Worm (Caenorhabditis elegans) whole organism, young adult: Measurements from ENCODE around the gene ima-3.
"Not testable (repeated sequence)": the region's sequence is repeated elsewhere in the genome, so short reads cannot be mapped to it uniquely, and the experiment has no call there.

ENCODE experiments used
- C17E4.6 ChIP-seq: fragments of 200-800 bp; sonication (Bioruptor generic); IDR thresholded peaks from 2 replicates; pipeline ENCODE4 v1.3.6; 2022; ENCODE audit warnings: missing genetic modification reagents, missing genetic modification characterization, missing compliant biosample characterization
- F22D6.2 ChIP-seq: sonication (generic microtip); optimal IDR thresholded peaks from 2 replicates; lab custom pipeline; 2016; ENCODE audit warnings: mild to moderate bottlenecking, missing genetic modification characterization, missing compliant biosample characterization
- F33H1.4 ChIP-seq: fragments of 200-800 bp; sonication (Bioruptor generic); IDR thresholded peaks from 2 replicates; pipeline ENCODE4 v1.3.6; 2022; ENCODE audit warnings: missing genetic modification reagents, missing genetic modification characterization, missing compliant biosample characterization
- F49E8.2 ChIP-seq: sonication (generic microtip); optimal IDR thresholded peaks from 3 replicates; lab custom pipeline; 2017; ENCODE audit warnings: missing genetic modification characterization, mild to moderate bottlenecking, missing compliant biosample characterization, antibody characterized with exemption, moderate library complexity; ENCODE audit not compliant: insufficient read depth
- K12H6.12 ChIP-seq: fragments of 200-800 bp; sonication (Bioruptor generic); optimal IDR thresholded peaks from 2 replicates; lab custom pipeline; 2018; ENCODE audit warnings: mild to moderate bottlenecking, missing genetic modification characterization, missing compliant biosample characterization
- T07F8.4 ChIP-seq: sonication (generic microtip); optimal IDR thresholded peaks from 2 replicates; lab custom pipeline; 2016; ENCODE audit warnings: mild to moderate bottlenecking, missing genetic modification characterization, moderate library complexity, missing compliant biosample characterization
- Y53F4B.3 ChIP-seq: fragments of 200-800 bp; sonication (Bioruptor generic); IDR thresholded peaks from 2 replicates; pipeline ENCODE4 v1.3.6; 2022; ENCODE audit warnings: missing genetic modification reagents, missing genetic modification characterization, missing compliant biosample characterization
- Y53G8AR.9 ChIP-seq: fragments of 200-800 bp; sonication (Bioruptor generic); conservative IDR thresholded peaks from 2 replicates; pipeline ENCODE4 v1.3.6; 2022; ENCODE audit warnings: missing genetic modification reagents, missing genetic modification characterization, missing compliant biosample characterization
- Y56A3A.18 ChIP-seq: fragments of 200-800 bp; sonication (Bioruptor generic); IDR thresholded peaks from 2 replicates; pipeline ENCODE4 v1.3.6; 2022; ENCODE audit warnings: missing genetic modification reagents, missing genetic modification characterization, missing compliant biosample characterization
- akir-1 ChIP-seq: fragments of 200-800 bp; sonication (Bioruptor generic); optimal IDR thresholded peaks from 2 replicates; lab custom pipeline; 2018; ENCODE audit warnings: mild to moderate bottlenecking, missing genetic modification characterization, moderate library complexity, missing compliant biosample characterization
- aptf-2 ChIP-seq: fragments of 200-800 bp; sonication (Bioruptor generic); conservative IDR thresholded peaks from 2 replicates; pipeline ENCODE4 v1.3.6; 2022; ENCODE audit warnings: missing genetic modification reagents, missing genetic modification characterization, missing compliant biosample characterization
- athp-1 ChIP-seq: sonication (generic microtip); optimal IDR thresholded peaks from 2 replicates; lab custom pipeline; 2017; ENCODE audit warnings: mild to moderate bottlenecking, missing genetic modification characterization, missing compliant biosample characterization
- attf-6 ChIP-seq: fragments of 200-800 bp; sonication (Bioruptor generic); IDR thresholded peaks from 2 replicates; pipeline ENCODE4 v1.3.6; 2022; ENCODE audit warnings: missing genetic modification reagents, missing genetic modification characterization, missing compliant biosample characterization
- cebp-2 ChIP-seq: fragments of 200-800 bp; sonication (Bioruptor generic); IDR thresholded peaks from 2 replicates; pipeline ENCODE4 v1.3.6; 2022; ENCODE audit warnings: missing genetic modification characterization, missing compliant biosample characterization
- die-1 ChIP-seq: sonication (generic microtip); optimal IDR thresholded peaks from 2 replicates; lab custom pipeline; 2016; ENCODE audit warnings: missing genotype, mild to moderate bottlenecking, missing genetic modification characterization, missing compliant biosample characterization
- dox-1 ChIP-seq: fragments of 200-800 bp; sonication (Bioruptor generic); IDR thresholded peaks from 2 replicates; pipeline ENCODE4 v1.3.6; 2022; ENCODE audit warnings: missing genetic modification reagents, missing genetic modification characterization, missing compliant biosample characterization
- dpl-1 ChIP-seq: fragments of 150-350 bp; optimal IDR thresholded peaks from 2 replicates; lab custom pipeline; 2014; ENCODE audit warnings: missing biosample characterization, missing genetic modification reagents, missing genetic modification characterization
- egl-44 ChIP-seq: fragments of 200-800 bp; sonication (Bioruptor generic); IDR thresholded peaks from 2 replicates; pipeline ENCODE4 v1.3.6; 2022; ENCODE audit warnings: missing genetic modification reagents, missing genetic modification characterization, missing compliant biosample characterization
- hsf-1 ChIP-seq: fragments of 200-800 bp; sonication (Bioruptor generic); IDR thresholded peaks from 2 replicates; pipeline ENCODE4 v1.3.6; 2022; ENCODE audit warnings: missing genetic modification reagents, missing genetic modification characterization, missing compliant biosample characterization
- lag-1 ChIP-seq: fragments of 200-800 bp; sonication (Bioruptor generic); IDR thresholded peaks from 2 replicates; pipeline ENCODE4 v1.3.6; 2022; ENCODE audit warnings: missing genetic modification reagents, missing genetic modification characterization, missing compliant biosample characterization
- let-526 ChIP-seq: fragments of 200-800 bp; sonication (Bioruptor generic); IDR thresholded peaks from 2 replicates; pipeline ENCODE4 v1.3.6; 2022; ENCODE audit warnings: missing genetic modification reagents, missing genetic modification characterization, missing compliant biosample characterization
- let-607 ChIP-seq, 2 experiments: fragments of 200-800 bp in 1 of 2; sonication (Bioruptor generic) in 1 of 2; sonication (generic microtip) in 1 of 2; optimal IDR thresholded peaks; 2 replicates each; lab custom pipeline; 2016 to 2018; ENCODE audit warnings: mild to moderate bottlenecking in 2 of 2, missing compliant biosample characterization in 2 of 2, missing genetic modification characterization in 2 of 2, moderate library complexity in 2 of 2, missing genotype in 1 of 2
- madf-10 ChIP-seq: sonication (generic microtip); optimal IDR thresholded peaks from 2 replicates; lab custom pipeline; 2016; ENCODE audit warnings: mild to moderate bottlenecking, missing genetic modification characterization, missing compliant biosample characterization
- madf-6 ChIP-seq: fragments of 200-800 bp; sonication (Bioruptor generic); IDR thresholded peaks from 2 replicates; pipeline ENCODE4 v1.3.6; 2022; ENCODE audit warnings: missing genetic modification reagents, missing genetic modification characterization, missing compliant biosample characterization
- mxl-1 ChIP-seq: sonication (generic microtip); optimal IDR thresholded peaks from 2 replicates; lab custom pipeline; 2016; ENCODE audit warnings: missing genetic modification characterization, missing compliant biosample characterization
- nhr-80 ChIP-seq: sonication (generic microtip); optimal IDR thresholded peaks from 2 replicates; lab custom pipeline; 2016; ENCODE audit warnings: missing genetic modification characterization, missing compliant biosample characterization
- pbrm-1 ChIP-seq: fragments of 200-800 bp; sonication (Bioruptor generic); IDR thresholded peaks from 2 replicates; pipeline ENCODE4 v1.3.6; 2022; ENCODE audit warnings: missing genetic modification reagents, missing genetic modification characterization, missing compliant biosample characterization
- rpc-1 ChIP-seq, 2 experiments: fragments of 150-350 bp in 1 of 2; sonication (generic microtip) in 1 of 2; optimal IDR thresholded peaks; 2 replicates each; lab custom pipeline; 2014 to 2018; ENCODE audit warnings: missing biosample characterization in 1 of 2, missing genetic modification characterization in 1 of 2, missing genetic modification reagents in 1 of 2, missing genotype in 1 of 2
- snpc-1.1 ChIP-seq: sonication (generic microtip); optimal IDR thresholded peaks from 2 replicates; lab custom pipeline; 2017; ENCODE audit warnings: missing genetic modification characterization, mild to moderate bottlenecking, missing compliant biosample characterization, antibody characterized with exemption, moderate library complexity, missing genotype, missing genetic modification reagents; ENCODE audit not compliant: insufficient read depth
- snpc-3.4 ChIP-seq: sonication (generic microtip); optimal IDR thresholded peaks from 2 replicates; lab custom pipeline; 2017; ENCODE audit warnings: missing genetic modification characterization, mild to moderate bottlenecking, missing compliant biosample characterization, antibody characterized with exemption, moderate library complexity, missing genotype, missing genetic modification reagents
- snpc-4 ChIP-seq, 5 experiments: fragments of 150-350 bp in 1 of 5; sonication (generic microtip) in 4 of 5; optimal IDR thresholded peaks; 2 replicates each; lab custom pipeline; 2014 to 2018; ENCODE audit warnings: missing genetic modification characterization in 5 of 5, missing biosample characterization in 3 of 5, antibody characterized with exemption in 2 of 5, mild to moderate bottlenecking in 2 of 5, missing compliant biosample characterization in 2 of 5, missing genotype in 2 of 5, moderate library complexity in 2 of 5, missing genetic modification reagents in 1 of 5
- tlf-1 ChIP-seq: fragments of 200-800 bp; sonication (Bioruptor generic); optimal IDR thresholded peaks from 2 replicates; lab custom pipeline; 2018; ENCODE audit warnings: mild to moderate bottlenecking, missing genetic modification characterization, missing compliant biosample characterization
- ztf-18 ChIP-seq: sonication (generic microtip); optimal IDR thresholded peaks from 2 replicates; lab custom pipeline; 2016; ENCODE audit warnings: missing genotype, mild to moderate bottlenecking, missing genetic modification characterization, missing compliant biosample characterization
- ztf-28 ChIP-seq: fragments of 200-800 bp; sonication (Bioruptor generic); IDR thresholded peaks from 2 replicates; pipeline ENCODE4 v1.3.6; 2022; ENCODE audit warnings: missing genetic modification reagents, missing genetic modification characterization, missing compliant biosample characterization
- ztf-3 ChIP-seq: fragments of 200-800 bp; sonication (Bioruptor generic); optimal IDR thresholded peaks from 2 replicates; lab custom pipeline; 2018; ENCODE audit warnings: mild to moderate bottlenecking, missing genetic modification characterization, missing compliant biosample characterization
- ztf-6 ChIP-seq: fragments of 200-800 bp; sonication (Bioruptor generic); IDR thresholded peaks from 2 replicates; pipeline ENCODE4 v1.3.6; 2022; ENCODE audit warnings: missing genetic modification reagents, missing genetic modification characterization, missing compliant biosample characterization

The ima-3 gene

DNA sequence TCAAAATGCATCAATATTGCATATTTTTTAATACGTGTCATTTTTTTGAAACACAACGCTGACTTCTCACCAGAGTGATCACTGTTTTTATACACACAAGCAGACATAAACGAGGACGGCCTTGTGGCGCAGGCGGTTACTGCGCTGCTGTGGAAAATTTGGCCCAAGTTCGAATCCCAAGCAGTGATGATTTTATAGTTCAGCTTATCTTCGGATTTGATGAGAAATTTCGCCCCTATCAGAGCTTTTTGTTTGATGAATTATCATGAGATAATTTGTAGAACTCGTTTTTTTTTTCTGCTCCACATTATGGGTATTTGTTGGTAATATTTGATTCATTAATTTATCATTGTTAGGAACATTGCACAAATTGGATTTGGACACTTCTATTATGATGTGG is 12.5 kb upstream of the ima-3 start (continued):
- TF ChIP-seq tlf-1 (peak; percentile 83), aptf-2 (GFP tag; lab: Robert Waterston, UW) (0 out of 2 replicates have a peak, but pooled peaks have one; percentile 66), ztf-6 (GFP tag; lab: Robert Waterston, UW) (peak; percentile 82; the same call in 1 of the 2 replicates), madf-10 (peak; percentile 84), akir-1 (GFP tag; lab: Kevin White, UChicago) (no peak), mxl-1 (tag; lab: Kevin White, UChicago) (peak; percentile 96)

DNA sequence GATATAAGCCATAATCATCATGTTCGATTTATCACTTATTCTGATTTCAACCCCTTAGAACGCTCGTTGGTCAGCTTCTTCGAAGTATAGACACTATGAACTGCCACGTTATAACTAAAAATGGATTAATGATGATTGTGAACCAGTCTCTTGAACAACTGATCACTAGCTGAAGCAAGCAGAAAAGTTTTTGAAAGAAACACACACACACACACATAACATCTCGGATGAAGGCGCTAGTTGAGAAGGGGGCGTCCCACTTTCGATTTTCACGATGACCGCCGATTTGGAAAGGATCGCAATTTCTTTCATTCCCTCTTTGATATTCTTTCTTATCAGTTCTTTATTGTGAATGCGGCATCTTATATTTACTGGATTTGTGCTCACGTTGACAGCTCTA is 7.1 kb upstream of the ima-3 start, which contains the start of gene clec-180:
TSS of gene clec-180 (plus strand) at position 301 of the 400 bp plus-strand sequence.
- TF ChIP-seq C17E4.6 (GFP tag; lab: Robert Waterston, UW), result no peak
- TF ChIP-seq let-607 (tag; optimal IDR thresholded peaks at IDR 0.05; lab: Kevin White, UChicago), result no peak
- TF ChIP-seq lag-1 (GFP tag; lab: Robert Waterston, UW), result no peak
- TF ChIP-seq F33H1.4 (GFP tag; lab: Robert Waterston, UW), result no peak
- no peak for TF ChIP-seq dpl-1 (GFP tag; lab: Kevin White, UChicago)
- TF ChIP-seq madf-10, result no peak
- no peak for TF ChIP-seq Y56A3A.18 (GFP tag; lab: Robert Waterston, UW)
- TF ChIP-seq F22D6.2 (tag; lab: Kevin White, UChicago), result no peak
- TF ChIP-seq egl-44 (GFP tag; lab: Robert Waterston, UW), result no peak
- TF ChIP-seq ztf-3 (GFP tag; lab: Kevin White, UChicago), result no peak
- no peak for TF ChIP-seq K12H6.12 (tag; lab: Kevin White, UChicago)
- no peak for TF ChIP-seq F49E8.2

DNA sequence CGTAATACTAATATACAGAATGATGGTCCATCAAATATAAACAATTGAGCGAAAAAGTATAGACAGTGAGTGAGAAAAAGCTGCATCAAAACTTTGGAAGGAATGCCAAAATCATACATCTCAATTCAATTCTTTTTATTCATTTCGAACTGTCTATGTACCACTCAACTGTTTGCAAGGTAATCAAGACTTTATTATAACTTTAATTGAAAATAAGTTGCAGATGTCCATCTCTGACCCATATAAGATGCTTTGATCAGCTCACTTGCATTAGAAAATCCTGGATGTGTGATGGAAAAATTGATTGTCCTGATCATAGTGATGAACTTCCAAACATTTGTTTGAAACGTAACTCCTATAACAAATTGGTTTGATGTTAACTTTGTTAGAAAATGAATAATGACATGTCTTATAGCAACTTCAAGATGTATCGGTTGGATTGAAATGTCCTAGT is 6.1 kb upstream of the ima-3 start, which contains the start of gene F32E10.8:
TSS of gene F32E10.8 (plus strand) at position 51 of the 454 bp plus-strand sequence.
- no peak for TF ChIP-seq snpc-1.1 (tag; lab: Kevin White, UChicago)
- TF ChIP-seq rpc-1 (optimal IDR thresholded peaks at IDR 0.05; lab: Kevin White, UChicago), result no peak
- TF ChIP-seq rpc-1 (tag; optimal IDR thresholded peaks at IDR 0.05; lab: Kevin White, UChicago), result no peak
- TF ChIP-seq ztf-18 (tag; lab: Kevin White, UChicago), result no peak
- no peak for TF ChIP-seq snpc-3.4 (tag; lab: Kevin White, UChicago)
- TF ChIP-seq nhr-80 (tag; lab: Kevin White, UChicago), result no peak
- TF ChIP-seq ztf-28 (GFP tag; lab: Robert Waterston, UW), result no peak
- no peak for TF ChIP-seq F49E8.2

DNA sequence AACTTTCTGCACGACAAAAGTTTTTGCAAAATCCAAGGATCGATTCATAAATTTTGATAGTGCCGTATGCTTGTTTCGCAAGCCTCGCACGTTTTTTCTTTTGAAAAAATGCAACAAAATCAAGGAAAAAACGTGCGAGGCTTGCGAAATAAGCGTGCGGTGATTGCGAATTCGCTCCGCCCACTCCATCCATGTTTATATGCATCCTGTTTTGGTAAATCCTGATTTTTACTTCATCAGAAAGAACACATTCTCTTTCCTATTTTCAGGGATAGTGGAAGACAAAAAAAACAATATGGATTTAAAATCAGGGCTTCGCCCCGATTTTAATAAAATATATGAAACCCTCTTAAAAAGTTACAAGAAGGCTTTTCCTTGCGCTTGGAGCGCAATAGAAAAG is 2.4 kb upstream of the ima-3 start, which contains the start of gene F32E10.9:
TSS of gene F32E10.9 (minus strand) at position 101 of the 400 bp plus-strand sequence.
- TF ChIP-seq madf-10; snpc-3.4 (tag; lab: Kevin White, UChicago); T07F8.4 (tag; lab: Kevin White, UChicago): not testable (repeated sequence)
- TF ChIP-seq, all 124 proteins: peak for 0; not testable (repeated sequence) for 124

DNA sequence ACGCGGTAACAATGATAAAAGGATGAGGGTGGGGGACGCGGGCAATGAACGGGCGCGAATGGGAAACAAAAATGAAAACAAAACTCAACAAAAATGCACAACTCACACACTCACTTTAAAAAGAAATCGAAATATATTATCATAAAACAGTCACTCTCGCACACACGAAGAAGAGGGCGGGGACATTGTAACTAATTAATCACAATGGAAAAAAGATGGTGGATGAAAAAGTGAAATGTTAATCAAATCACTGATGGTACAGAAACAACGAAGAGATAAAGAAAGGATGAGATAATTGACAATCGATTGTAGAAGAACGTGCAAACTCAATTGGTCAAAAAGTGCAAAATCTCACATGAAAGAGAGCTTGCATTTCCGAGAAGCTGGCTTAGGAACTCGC is 2.2 kb downstream of the ima-3 start:
- TF ChIP-seq Y53G8AR.9 (no peak), tlf-1 (peak; percentile 7), attf-6 (GFP tag; lab: Robert Waterston, UW) (0 out of 2 replicates have a peak, but pooled peaks have one; percentile 11), Y56A3A.18 (GFP tag; lab: Robert Waterston, UW) (no peak), die-1 (tag; lab: Kevin White, UChicago) (peak; percentile 32), let-526 (GFP tag; lab: Robert Waterston, UW) (no peak), F49E8.2 (peak; percentile 82), cebp-2 (GFP tag; lab: Robert Waterston, UW) (0 out of 2 replicates have a peak, but pooled peaks have one; percentile 6), snpc-4 (GFP tag; optimal IDR thresholded peaks at IDR 0.05; lab: Kevin White, UChicago) (no peak), snpc-4 (tag; optimal IDR thresholded peaks at IDR 0.05; lab: Kevin White, UChicago) (peak in 1 of 4 experiments; percentile 0), Y53F4B.3 (GFP tag; lab: Robert Waterston, UW) (no peak), athp-1 (tag; lab: Kevin White, UChicago) (no peak), hsf-1 (GFP tag; lab: Robert Waterston, UW) (peak; percentile 51; the same call in 1 of the 2 replicates), snpc-3.4 (tag; lab: Kevin White, UChicago) (peak; percentile 33), madf-6 (peak; percentile 21; the same call in 1 of the 2 replicates), dox-1 (GFP tag; lab: Robert Waterston, UW) (no peak), pbrm-1 (GFP tag; lab: Robert Waterston, UW) (no peak)
